ENCODE assay signal across 2 fruit fly cellular contexts in genomic region chrX:9684697-9685567, dm6.
TF ChIP-seq lines count a peak whose summit lies in the region.

No protein-coding gene starts in this region.

TF ChIP-seq in whole organism, embryonic, 481 proteins besides CTCF, POLR2A, EP300 and RAD21 (continued from another document and continues in another):
- TF ChIP-seq TFAM (GFP tag; optimal IDR thresholded peaks at IDR 0.05; lab: Kevin White, UChicago) (no peak), sim (GFP tag; IDR thresholded peaks at IDR 0.05; lab: Robert Waterston, UW) (no peak), Abd-B (GFP tag; optimal IDR thresholded peaks at IDR 0.05; lab: Kevin White, UChicago) (no peak), sr (GFP tag; IDR thresholded peaks at IDR 0.05; lab: Robert Waterston, UW) (peak; percentile 61; the same call in 2 of the 3 replicates), HLH3B (GFP tag; IDR thresholded peaks at IDR 0.05; lab: Robert Waterston, UW) (no peak), CG10959 (GFP tag; IDR thresholded peaks at IDR 0.05; lab: Robert Waterston, UW) (no peak), onecut (GFP tag; IDR thresholded peaks at IDR 0.05; lab: Robert Waterston, UW) (no peak), sens (GFP tag; lab: Kevin White, UChicago) (peak; percentile 86), scrt (GFP tag; optimal IDR thresholded peaks at IDR 0.05; lab: Kevin White, UChicago) (no peak), CG17186 (GFP tag; optimal IDR thresholded peaks at IDR 0.05; lab: Kevin White, UChicago) (no peak), grau (tag; optimal IDR thresholded peaks at IDR 0.05; lab: Kevin White, UChicago) (no peak), schlank (tag; optimal IDR thresholded peaks at IDR 0.05; lab: Kevin White, UChicago) (no peak), ro (GFP tag; IDR thresholded peaks at IDR 0.05; lab: Robert Waterston, UW) (no peak), CG6683 (GFP tag; optimal IDR thresholded peaks at IDR 0.05; lab: Kevin White, UChicago) (no peak), vnd (GFP tag; IDR thresholded peaks at IDR 0.05; lab: Robert Waterston, UW; ENCODE audit: partially characterized antibody) (no peak), Med (GFP tag; lab: Kevin White, UChicago) (peak; percentile 80), HLHmδ (GFP tag; optimal IDR thresholded peaks at IDR 0.05; lab: Kevin White, UChicago) (no peak), ci (GFP tag; IDR thresholded peaks at IDR 0.05; lab: Robert Waterston, UW) (peak; percentile 48; the same call in 1 of the 3 replicates), Pdp1 (GFP tag; optimal IDR thresholded peaks at IDR 0.05; lab: Kevin White, UChicago) (no peak), da (GFP tag; optimal IDR thresholded peaks at IDR 0.05; lab: Kevin White, UChicago) (no peak), CG15479 (GFP tag; optimal IDR thresholded peaks at IDR 0.05; lab: Kevin White, UChicago) (peak; percentile 50), YL-1 (GFP tag; optimal IDR thresholded peaks at IDR 0.05; lab: Kevin White, UChicago) (peak; percentile 81), CG7786 (GFP tag; optimal IDR thresholded peaks at IDR 0.05; lab: Kevin White, UChicago) (no peak), slbo (GFP tag; IDR thresholded peaks at IDR 0.05; lab: Robert Waterston, UW) (0 out of 2 replicates have a peak, but pooled peaks have one; percentile 23), CoRest (tag; optimal IDR thresholded peaks at IDR 0.05; lab: Kevin White, UChicago) (peak; percentile 7), Scr (GFP tag; IDR thresholded peaks at IDR 0.05; lab: Robert Waterston, UW; ENCODE audit: partially characterized antibody) (no peak), stwl (tag; optimal IDR thresholded peaks at IDR 0.05; lab: Kevin White, UChicago) (peak; percentile 11), CG5953 (GFP tag; IDR thresholded peaks at IDR 0.05; lab: Robert Waterston, UW) (no peak), Hand (GFP tag; optimal IDR thresholded peaks at IDR 0.05; lab: Kevin White, UChicago) (no peak), ewg (GFP tag; optimal IDR thresholded peaks at IDR 0.05; lab: Kevin White, UChicago) (no peak), danr (GFP tag; IDR thresholded peaks at IDR 0.05; lab: Robert Waterston, UW) (no peak), en (GFP tag; optimal IDR thresholded peaks at IDR 0.05; lab: Kevin White, UChicago) (no peak), Oli (tag; optimal IDR thresholded peaks at IDR 0.05; lab: Kevin White, UChicago) (no peak), Sry-β (GFP tag; optimal IDR thresholded peaks at IDR 0.05; lab: Kevin White, UChicago) (no peak), CG34422 (GFP tag; IDR thresholded peaks at IDR 0.05; lab: Robert Waterston, UW) (peak; percentile 6; the same call in 1 of the 3 replicates), Side (GFP tag; optimal IDR thresholded peaks at IDR 0.05; lab: Kevin White, UChicago) (no peak), Myb (GFP tag; optimal IDR thresholded peaks at IDR 0.05; lab: Kevin White, UChicago) (no peak), HmgZ (tag; optimal IDR thresholded peaks at IDR 0.05; lab: Kevin White, UChicago) (peak; percentile 55), CG9727 (GFP tag; optimal IDR thresholded peaks at IDR 0.05; lab: Kevin White, UChicago) (peak; percentile 23), CG6175 (GFP tag; IDR thresholded peaks at IDR 0.05; lab: Robert Waterston, UW) (peak; percentile 61; the same call in 1 of the 3 replicates), sug (tag; optimal IDR thresholded peaks at IDR 0.05; lab: Kevin White, UChicago) (no peak), CG8089 (GFP tag; optimal IDR thresholded peaks at IDR 0.05; lab: Kevin White, UChicago) (no peak), ranshi (GFP tag; IDR thresholded peaks at IDR 0.05; lab: Robert Waterston, UW) (peak; percentile 10; the same call in 1 of the 2 replicates), CG18599 (GFP tag; optimal IDR thresholded peaks at IDR 0.05; lab: Kevin White, UChicago) (no peak), CG14710 (tag; optimal IDR thresholded peaks at IDR 0.05; lab: Kevin White, UChicago) (no peak), wdn (GFP tag; IDR thresholded peaks at IDR 0.05; lab: Robert Waterston, UW) (no peak), Meics (GFP tag; optimal IDR thresholded peaks at IDR 0.05; lab: Kevin White, UChicago) (peak; percentile 26), run (tag; optimal IDR thresholded peaks at IDR 0.05; lab: Kevin White, UChicago) (no peak), CG9437 (GFP tag; optimal IDR thresholded peaks at IDR 0.05; lab: Kevin White, UChicago) (peak; percentile 9), oc (tag; optimal IDR thresholded peaks at IDR 0.05; lab: Kevin White, UChicago) (no peak), twi (tag; optimal IDR thresholded peaks at IDR 0.05; lab: Kevin White, UChicago) (no peak), gro (GFP tag; optimal IDR thresholded peaks at IDR 0.05; lab: Kevin White, UChicago) (no peak), CG4404 (GFP tag; IDR thresholded peaks at IDR 0.05; lab: Robert Waterston, UW) (no peak), chm (GFP tag; IDR thresholded peaks at IDR 0.05; lab: Robert Waterston, UW) (0 out of 2 replicates have a peak, but pooled peaks have one; percentile 37), kay (GFP tag; optimal IDR thresholded peaks at IDR 0.05; lab: Kevin White, UChicago) (no peak), Nf-YC (tag; optimal IDR thresholded peaks at IDR 0.05; lab: Kevin White, UChicago) (peak; percentile 41), zen2 (GFP tag; IDR thresholded peaks at IDR 0.05; lab: Robert Waterston, UW; ENCODE audit: partially characterized antibody) (0 out of 3 replicates have a peak, but pooled peaks have one; percentile 15), CG12299 (tag; optimal IDR thresholded peaks at IDR 0.05; lab: Kevin White, UChicago) (no peak), CG42726 (GFP tag; IDR thresholded peaks at IDR 0.05; lab: Robert Waterston, UW; ENCODE audit: partially characterized antibody) (0 out of 2 replicates have a peak, but pooled peaks have one; percentile 30), Deaf1 (tag; optimal IDR thresholded peaks at IDR 0.05; lab: Kevin White, UChicago) (peak; percentile 89), cg (GFP tag; optimal IDR thresholded peaks at IDR 0.05; lab: Kevin White, UChicago) (peak; percentile 95), gem (tag; optimal IDR thresholded peaks at IDR 0.05; lab: Kevin White, UChicago) (no peak), repo (GFP tag; optimal IDR thresholded peaks at IDR 0.05; lab: Kevin White, UChicago) (no peak), nom (GFP tag; optimal IDR thresholded peaks at IDR 0.05; lab: Kevin White, UChicago) (peak; percentile 84), phol (tag; optimal IDR thresholded peaks at IDR 0.05; lab: Kevin White, UChicago) (peak; percentile 62), croc (GFP tag; conservative IDR thresholded peaks at IDR 0.05; lab: Robert Waterston, UW) (no peak), Nf-YA (GFP tag; IDR thresholded peaks at IDR 0.05; lab: Robert Waterston, UW) (no peak)

TF ChIP-seq in whole organism, prepupa, 60 proteins besides CTCF, POLR2A, EP300 and RAD21 (continued from another document):
- TF ChIP-seq esn (GFP tag; optimal IDR thresholded peaks at IDR 0.05; lab: Kevin White, UChicago) (no peak), spab (GFP tag; optimal IDR thresholded peaks at IDR 0.05; lab: Kevin White, UChicago) (peak; percentile 67), fd59A (GFP tag; optimal IDR thresholded peaks at IDR 0.05; lab: Kevin White, UChicago) (peak; percentile 59), topi (GFP tag; optimal IDR thresholded peaks at IDR 0.05; lab: Kevin White, UChicago) (no peak), Eip78C (GFP tag; lab: Kevin White, UChicago) (peak; percentile 65), CG31627 (GFP tag; optimal IDR thresholded peaks at IDR 0.05; lab: Kevin White, UChicago) (no peak), fkh (GFP tag; optimal IDR thresholded peaks at IDR 0.05; lab: Kevin White, UChicago) (no peak)
